Fruit fly (Drosophila melanogaster) whole organism: ENCODE data around the gene Yod1.

Experiments
- Dll ChIP-seq: fragments of >200 bp; optimal IDR thresholded peaks from 2 replicates; lab custom pipeline; 2017
- usp ChIP-seq: fragments of >200 bp; optimal IDR thresholded peaks from 2 replicates; lab custom pipeline; 2017; ENCODE audit warnings: missing biosample characterization, missing genetic modification characterization, mixed read lengths

DNA sequence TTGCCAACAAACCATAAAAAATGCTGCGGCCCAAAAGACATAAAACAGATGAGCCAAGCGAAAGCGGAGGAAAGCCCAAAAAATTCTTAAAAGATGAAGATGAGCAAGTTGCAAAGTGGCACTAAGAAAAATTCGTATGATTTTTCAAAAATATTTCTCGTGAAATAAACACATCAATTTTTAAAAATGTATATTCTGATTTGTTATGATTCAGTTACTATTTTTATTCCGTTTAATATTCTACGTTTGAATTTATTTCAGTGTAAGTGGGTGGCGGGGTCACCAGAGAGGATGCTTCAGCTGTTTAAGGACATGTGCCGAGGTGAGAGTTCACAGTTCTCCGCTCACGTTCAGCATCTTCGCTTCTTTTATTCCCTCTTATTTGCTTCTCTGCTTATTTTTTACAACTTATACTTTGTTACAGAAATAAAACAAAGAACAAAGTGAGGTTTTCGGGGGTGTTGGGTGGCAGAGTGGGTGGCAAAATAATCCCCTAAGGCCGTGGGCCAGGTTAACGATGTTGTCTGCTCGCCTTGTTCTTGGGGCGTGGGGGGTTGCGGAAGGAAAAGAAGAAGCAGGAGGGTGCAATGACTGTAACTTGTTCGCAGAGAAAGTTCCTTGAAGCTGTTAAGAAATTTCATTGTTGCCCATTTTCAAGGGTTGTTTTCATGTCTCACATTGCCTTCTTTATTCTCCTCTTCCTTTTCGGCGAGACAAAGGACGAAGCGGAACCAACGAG is 48.8 kb downstream of the Yod1 start:
- TF ChIP-seq usp (GFP tag; lab: Kevin White, UChicago) = no peak
- TF ChIP-seq Dll = no peak
